Worm (Caenorhabditis elegans) whole organism, L4 larva: Measurements from ENCODE around the gene W04G3.5.
A peak's percentile ranks its signal among the peaks of the same experiment; 100 is the strongest.

ENCODE experiments used
- F49E8.2 ChIP-seq: sonication (generic microtip); optimal IDR thresholded peaks from 2 replicates; lab custom pipeline; 2016; ENCODE audit warnings: missing compliant biosample characterization, mild to moderate bottlenecking, missing genetic modification characterization, borderline replicate concordance
- T20F7.1 ChIP-seq: fragments of 200-800 bp; sonication (Bioruptor generic); optimal IDR thresholded peaks from 2 replicates; lab custom pipeline; 2018; ENCODE audit warnings: mild to moderate bottlenecking, missing genetic modification characterization, missing compliant biosample characterization
- Y5F2A.4 ChIP-seq: fragments of 200-800 bp; sonication (Bioruptor generic); optimal IDR thresholded peaks from 2 replicates; lab custom pipeline; 2018; ENCODE audit warnings: mild to moderate bottlenecking, missing genetic modification characterization, missing compliant biosample characterization
- aha-1 ChIP-seq: fragments of 150-350 bp; peaks from one replicate; lab custom pipeline; 2014; ENCODE audit warnings: missing biosample characterization, missing genetic modification characterization
- ceh-44 ChIP-seq: fragments of 200-800 bp; sonication (Bioruptor generic); IDR thresholded peaks from 2 replicates; pipeline ENCODE4 v1.3.6; 2022; ENCODE audit warnings: missing genetic modification reagents, missing genetic modification characterization, missing compliant biosample characterization
- ceh-82 ChIP-seq: sonication (generic microtip); optimal IDR thresholded peaks from 2 replicates; lab custom pipeline; 2017; ENCODE audit warnings: missing biosample characterization, missing genetic modification characterization
- daf-16 ChIP-seq, 3 experiments: sonication (generic microtip); optimal IDR thresholded peaks; 2 replicates each; lab custom pipeline; 2016 to 2017; ENCODE audit warnings: missing genetic modification characterization in 3 of 3, missing genetic modification reagents in 3 of 3, mild to moderate bottlenecking in 2 of 3, missing compliant biosample characterization in 2 of 3, missing biosample characterization in 1 of 3, moderate library complexity in 1 of 3
- dmd-8 ChIP-seq: fragments of 200-800 bp; sonication (Bioruptor generic); IDR thresholded peaks from 2 replicates; pipeline ENCODE4 v1.3.6; 2022; ENCODE audit warnings: missing genetic modification characterization, missing compliant biosample characterization
- dmd-9 ChIP-seq: fragments of 200-800 bp; sonication (Bioruptor generic); IDR thresholded peaks from 2 replicates; pipeline ENCODE4 v1.3.6; 2022; ENCODE audit warnings: missing genetic modification reagents, missing genetic modification characterization, missing compliant biosample characterization
- dpl-1 ChIP-seq: fragments of 150-350 bp; optimal IDR thresholded peaks from 2 replicates; lab custom pipeline; 2014; ENCODE audit warnings: missing biosample characterization, missing genetic modification reagents, missing genetic modification characterization
- duxl-1 ChIP-seq: sonication (generic microtip); optimal IDR thresholded peaks from 2 replicates; lab custom pipeline; 2016; ENCODE audit warnings: mild to moderate bottlenecking, missing genetic modification characterization, moderate library complexity, missing compliant biosample characterization; ENCODE audit not compliant: poor library complexity
- fos-1 ChIP-seq: fragments of 150-350 bp; optimal IDR thresholded peaks from 2 replicates; lab custom pipeline; 2014; ENCODE audit warnings: missing biosample characterization, missing genetic modification characterization
- hlh-11 ChIP-seq: fragments of 200-800 bp; sonication (Bioruptor generic); optimal IDR thresholded peaks from 2 replicates; lab custom pipeline; 2018; ENCODE audit warnings: mild to moderate bottlenecking, missing genetic modification characterization, missing compliant biosample characterization
- hlh-30 ChIP-seq: sonication (generic microtip); optimal IDR thresholded peaks from 2 replicates; lab custom pipeline; 2017; ENCODE audit warnings: antibody characterized with exemption, mild to moderate bottlenecking, missing genetic modification characterization, missing compliant biosample characterization; ENCODE audit not compliant: insufficient read depth
- hmg-1.1 ChIP-seq: fragments of 200-800 bp; sonication (Bioruptor generic); IDR thresholded peaks from 2 replicates; pipeline ENCODE4 v1.3.6; 2022; ENCODE audit warnings: missing genetic modification reagents, missing genetic modification characterization, missing compliant biosample characterization
- lim-7 ChIP-seq: fragments of 200-800 bp; sonication (Bioruptor generic); IDR thresholded peaks from 2 replicates; pipeline ENCODE4 v1.3.6; 2022; ENCODE audit warnings: missing genetic modification characterization, missing compliant biosample characterization
- lin-15B ChIP-seq: fragments of 150-350 bp; sonication (generic microtip); optimal IDR thresholded peaks from 3 replicates; lab custom pipeline; 2014; ENCODE audit warnings: missing biosample characterization, missing genetic modification characterization
- mdt-29 ChIP-seq: fragments of 200-800 bp; sonication (Bioruptor generic); IDR thresholded peaks from 2 replicates; pipeline ENCODE4 v1.3.6; 2022; ENCODE audit warnings: missing genetic modification reagents, missing genetic modification characterization, missing compliant biosample characterization
- mxl-3 ChIP-seq: fragments of 200-800 bp; sonication (Bioruptor generic); optimal IDR thresholded peaks from 2 replicates; lab custom pipeline; 2018; ENCODE audit warnings: mild to moderate bottlenecking, missing genetic modification characterization, missing compliant biosample characterization
- nhr-11 ChIP-seq: fragments of 150-350 bp; optimal IDR thresholded peaks from 2 replicates; lab custom pipeline; 2014; ENCODE audit warnings: missing biosample characterization, missing genetic modification characterization
- nhr-28 ChIP-seq: fragments of 150-350 bp; optimal IDR thresholded peaks from 2 replicates; lab custom pipeline; 2014; ENCODE audit warnings: missing biosample characterization, missing genetic modification characterization
- nhr-77 ChIP-seq: fragments of 150-350 bp; optimal IDR thresholded peaks from 2 replicates; lab custom pipeline; 2014; ENCODE audit warnings: missing biosample characterization, missing genetic modification characterization
- pha-4 ChIP-seq, 2 experiments: fragments of 150-350 bp in 1 of 2; fragments of 200-800 bp in 1 of 2; sonication (Bioruptor generic) in 1 of 2; IDR thresholded peaks in 1 of 2; optimal IDR thresholded peaks in 1 of 2; 2 replicates each; pipeline versions ENCODE4 v1.3.6 to Lab custom; 2014 to 2022; ENCODE audit warnings: missing genetic modification characterization in 2 of 2, missing genetic modification reagents in 2 of 2, missing biosample characterization in 1 of 2, missing compliant biosample characterization in 1 of 2
- pqm-1 ChIP-seq: sonication (generic microtip); optimal IDR thresholded peaks from 2 replicates; lab custom pipeline; 2017; ENCODE audit warnings: missing biosample characterization, missing genetic modification characterization
- saeg-2 ChIP-seq: fragments of 200-800 bp; sonication (Bioruptor generic); IDR thresholded peaks from 2 replicates; pipeline ENCODE4 v1.3.6; 2022; ENCODE audit warnings: missing genetic modification reagents, missing genetic modification characterization, missing compliant biosample characterization
- set-16 ChIP-seq: fragments of 200-800 bp; sonication (Bioruptor generic); IDR thresholded peaks from 2 replicates; pipeline ENCODE4 v1.3.6; 2022; ENCODE audit warnings: missing genetic modification reagents, missing genetic modification characterization, missing compliant biosample characterization
- skn-1 ChIP-seq: fragments of 150-350 bp; optimal IDR thresholded peaks from 2 replicates; lab custom pipeline; 2014; ENCODE audit warnings: missing biosample characterization, missing genetic modification characterization
- unc-39 ChIP-seq: sonication (generic microtip); optimal IDR thresholded peaks from 2 replicates; lab custom pipeline; 2017; ENCODE audit warnings: missing biosample characterization, missing genetic modification characterization
- unc-62 ChIP-seq, 3 experiments: fragments of 150-350 bp in 1 of 3; sonication (generic microtip); optimal IDR thresholded peaks in 2 of 3; peaks in 1 of 3; 1 replicate in 1 of 3; 2 replicates in 2 of 3; lab custom pipeline; 2014 to 2017; ENCODE audit warnings: missing biosample characterization in 3 of 3, missing genetic modification characterization in 3 of 3, missing genetic modification reagents in 3 of 3, missing genotype in 1 of 3
- ztf-7 ChIP-seq: fragments of 150-350 bp; optimal IDR thresholded peaks from 2 replicates; lab custom pipeline; 2014; ENCODE audit warnings: missing biosample characterization, missing genetic modification characterization

Gene W04G3.5

DNA sequence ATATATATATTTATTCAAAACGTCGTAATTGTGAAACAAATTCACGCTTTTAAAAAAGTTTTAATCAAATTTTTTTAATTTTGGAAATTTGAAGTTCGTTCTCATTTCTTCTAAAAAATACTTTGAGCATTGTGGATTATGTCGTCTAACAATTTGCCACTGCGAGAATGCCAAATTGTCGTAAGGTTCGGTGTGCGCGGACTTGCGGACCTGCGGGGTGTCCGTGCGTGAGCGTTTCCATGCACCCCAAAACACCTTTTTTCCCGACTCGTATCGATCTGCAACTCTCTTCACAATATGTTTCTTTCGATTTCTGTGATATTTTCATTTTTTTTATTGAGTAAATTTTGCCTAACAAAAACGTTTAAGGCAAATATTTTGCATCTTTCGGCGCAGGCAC lies 757 bp upstream of the W04G3.5 start:
- TF ChIP-seq daf-16 (GFP tag; optimal IDR thresholded peaks at IDR 0.05; lab: Kevin White, UChicago) (no peak), daf-16 (tag; optimal IDR thresholded peaks at IDR 0.05; lab: Kevin White, UChicago) (peak; percentile 41), nhr-77 (no peak), fos-1 (no peak), Y5F2A.4 (GFP tag; lab: Kevin White, UChicago) (no peak), hmg-1.1 (peak; percentile 32; the same call in 1 of the 2 replicates)
- TF ChIP-seq, all 104 proteins: peak for 2

DNA sequence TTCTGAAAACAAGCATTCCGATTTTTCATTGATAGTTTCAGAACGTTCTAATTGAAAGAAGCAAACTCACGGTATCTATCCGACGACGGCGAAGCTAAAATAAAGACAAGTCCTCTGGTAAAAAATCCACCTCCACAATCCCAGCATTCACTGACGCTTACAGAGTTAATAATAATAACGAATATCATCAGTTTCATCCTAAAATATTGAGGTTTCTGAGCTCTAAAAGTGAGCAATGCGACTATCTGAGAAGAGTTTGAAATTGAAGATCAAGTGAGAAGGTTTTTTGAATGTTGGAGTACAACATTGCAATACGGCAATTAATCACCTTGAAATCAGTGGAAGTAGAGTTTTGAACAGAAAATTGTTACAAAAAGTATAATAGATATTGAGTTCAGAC lies 3.0 kb downstream of the W04G3.5 start, which contains the start of gene W04G3.12:
Gene W04G3.12 (minus strand): TSS at position 311 of the 400 bp plus-strand sequence.
- no peak for TF ChIP-seq nhr-11
- no peak for TF ChIP-seq skn-1 (tag; lab: Kevin White, UChicago)
- no peak for TF ChIP-seq dmd-8 (GFP tag; lab: Robert Waterston, UW)
- no peak for TF ChIP-seq F49E8.2
- TF ChIP-seq T20F7.1: no peak
- no peak for TF ChIP-seq hlh-30
- peak in 1 of 2 experiments; percentile 94 for TF ChIP-seq unc-62 (GFP tag; optimal IDR thresholded peaks at IDR 0.05 in 1 of 2; lab: Kevin White, UChicago)
- no peak for TF ChIP-seq unc-62 (tag; optimal IDR thresholded peaks at IDR 0.05; lab: Kevin White, UChicago)
- no peak for TF ChIP-seq ceh-44 (GFP tag; lab: Robert Waterston, UW)
- no peak for TF ChIP-seq ceh-82 (tag; lab: Kevin White, UChicago)
- TF ChIP-seq, all 104 proteins: peak for 1

DNA sequence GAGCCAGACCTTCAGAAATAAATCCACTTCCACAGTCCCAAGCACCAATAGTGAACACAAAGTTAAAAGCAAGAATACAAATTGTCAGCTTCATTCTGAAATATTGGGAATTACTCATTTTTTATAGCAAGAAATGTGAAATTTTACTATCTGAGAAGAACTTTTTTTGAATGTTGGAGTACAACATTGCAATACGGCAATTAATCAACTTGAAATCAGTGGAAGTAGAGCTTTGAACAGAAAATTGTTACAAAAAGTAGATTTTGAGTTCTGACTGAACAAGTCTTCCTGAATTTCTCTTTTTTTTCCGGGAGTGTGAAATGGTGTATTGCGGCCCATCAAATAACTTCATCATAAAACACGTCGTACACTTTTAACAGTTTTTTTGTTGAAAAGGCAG lies 4.7 kb downstream of the W04G3.5 start, which contains the start of gene W04G3.10:
Gene W04G3.10 (minus strand): TSS at position 101 of the 400 bp plus-strand sequence.
- TF ChIP-seq aha-1 (tag; lab: Kevin White, UChicago) (peak; percentile 34), mdt-29 (no peak)

DNA sequence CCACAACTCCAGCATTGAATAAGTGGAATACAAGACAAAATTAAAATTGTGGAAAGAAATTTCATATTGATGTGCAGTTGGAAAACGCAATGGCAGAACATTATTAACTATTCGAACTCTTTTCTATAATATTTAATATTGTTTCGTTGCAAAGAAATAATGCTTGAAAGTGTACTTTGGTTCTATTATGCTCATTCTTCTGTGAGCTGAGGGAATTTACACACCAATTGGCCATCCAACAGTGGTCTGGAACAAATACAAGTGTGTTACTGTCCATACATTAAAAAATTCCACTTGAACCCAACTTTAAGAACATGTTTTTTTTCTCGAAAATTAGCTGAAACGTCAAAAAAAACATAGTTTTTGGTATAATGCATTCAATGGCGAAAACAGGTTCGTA lies 6.2 kb downstream of the W04G3.5 start, which contains the start of gene W04G3.13:
Gene W04G3.13 (minus strand): TSS at position 101 of the 400 bp plus-strand sequence.
- TF ChIP-seq pha-4 (GFP tag; IDR thresholded peaks at IDR 0.05; lab: Robert Waterston, UW) (no peak), pha-4 (tag; optimal IDR thresholded peaks at IDR 0.05; lab: Kevin White, UChicago) (no peak), dmd-9 (GFP tag; lab: Robert Waterston, UW) (no peak), lin-15B (tag; lab: Kevin White, UChicago) (no peak), fos-1 (no peak), ztf-7 (no peak), duxl-1 (tag; lab: Kevin White, UChicago) (no peak), unc-39 (no peak), set-16 (GFP tag; lab: Robert Waterston, UW) (no peak), saeg-2 (no peak), skn-1 (tag; lab: Kevin White, UChicago) (no peak), dpl-1 (GFP tag; lab: Kevin White, UChicago) (no peak)

DNA sequence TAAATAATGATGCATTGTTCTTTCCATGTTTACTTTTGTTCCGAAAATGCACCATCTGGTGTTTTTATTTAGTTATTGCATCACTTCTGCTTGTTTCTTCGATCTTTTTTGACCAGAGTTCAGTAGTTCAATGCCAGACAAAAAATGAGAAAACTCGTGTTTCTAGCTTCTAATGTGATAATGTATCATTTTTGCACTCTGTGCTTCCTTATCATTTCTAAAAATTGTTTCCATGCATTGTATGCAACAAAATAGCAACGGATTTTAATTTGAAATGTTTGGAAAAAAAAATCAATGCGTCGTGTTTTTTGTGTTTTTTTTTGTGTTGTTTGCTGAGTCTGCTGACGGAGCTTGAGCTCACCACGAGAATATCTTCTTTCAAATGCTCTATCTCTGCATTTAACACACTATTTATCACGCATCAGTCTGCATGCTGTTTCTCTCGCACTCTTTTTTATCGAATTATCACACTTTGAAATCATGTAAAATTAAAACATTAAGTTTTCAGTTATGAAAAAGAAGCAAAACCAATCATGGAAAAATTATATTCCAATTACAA lies 6.8 kb downstream of the W04G3.5 start, which contains the start of gene sulp-7:
Gene sulp-7 (plus strand): TSS at position 509 of the 559 bp plus-strand sequence.
- TF ChIP-seq nhr-28 (tag; lab: Kevin White, UChicago) (peak; percentile 44), hlh-11 (tag; lab: Kevin White, UChicago) (peak; percentile 11), unc-62 (GFP tag; optimal IDR thresholded peaks at IDR 0.05 in 1 of 2; lab: Kevin White, UChicago) (no peak), unc-62 (tag; optimal IDR thresholded peaks at IDR 0.05; lab: Kevin White, UChicago) (no peak), pqm-1 (tag; lab: Kevin White, UChicago) (peak; percentile 33), daf-16 (GFP tag; optimal IDR thresholded peaks at IDR 0.05; lab: Kevin White, UChicago) (peak in 1 of 2 experiments; percentile 20), daf-16 (tag; optimal IDR thresholded peaks at IDR 0.05; lab: Kevin White, UChicago) (peak; percentile 44), lim-7 (no peak), mxl-3 (peak; percentile 9), hlh-30 (peak; percentile 65)
